Worm (Caenorhabditis elegans) whole organism, late embryonic: ENCODE results near the gene sqv-8.

ENCODE experiments used
- C08G9.2 ChIP-seq: sonication (generic microtip); optimal IDR thresholded peaks from 2 replicates; lab custom pipeline; 2016; ENCODE audit warnings: mild to moderate bottlenecking, missing genetic modification characterization, moderate library complexity, missing compliant biosample characterization
- K02D7.2 ChIP-seq: sonication (generic microtip); optimal IDR thresholded peaks from 2 replicates; lab custom pipeline; 2017; ENCODE audit warnings: mild to moderate bottlenecking, missing genetic modification characterization, missing compliant biosample characterization
- ceh-22 ChIP-seq: sonication (generic microtip); optimal IDR thresholded peaks from 2 replicates; lab custom pipeline; 2017; ENCODE audit warnings: missing biosample characterization, missing genetic modification characterization
- ceh-31 ChIP-seq: sonication (generic microtip); optimal IDR thresholded peaks from 2 replicates; lab custom pipeline; 2016; ENCODE audit warnings: missing genetic modification characterization, missing compliant biosample characterization
- ceh-6 ChIP-seq: fragments of 200-800 bp; sonication (Bioruptor generic); optimal IDR thresholded peaks from 2 replicates; lab custom pipeline; 2018; ENCODE audit warnings: mild to moderate bottlenecking, missing genetic modification characterization, missing compliant biosample characterization
- lin-11 ChIP-seq: fragments of 200-800 bp; sonication (Bioruptor generic); optimal IDR thresholded peaks from 2 replicates; lab custom pipeline; 2018; ENCODE audit warnings: mild to moderate bottlenecking, missing genetic modification characterization, missing compliant biosample characterization
- odd-2 ChIP-seq: sonication (generic microtip); optimal IDR thresholded peaks from 2 replicates; lab custom pipeline; 2017; ENCODE audit warnings: antibody characterized with exemption, mild to moderate bottlenecking, missing genetic modification characterization, missing compliant biosample characterization
- pha-4 ChIP-seq: fragments of 150-350 bp; optimal IDR thresholded peaks from 2 replicates; lab custom pipeline; 2018; ENCODE audit warnings: missing biosample characterization, missing genetic modification reagents, missing genetic modification characterization
- pros-1 ChIP-seq: fragments of 150-350 bp; optimal IDR thresholded peaks from 2 replicates; lab custom pipeline; 2014; ENCODE audit warnings: missing biosample characterization, missing genetic modification reagents, missing genetic modification characterization

ce11 chrII:9601069-9601468 lies 45.7 kb upstream of the sqv-8 start:
- TF ChIP-seq lin-11 (tag; lab: Kevin White, UChicago): no peak
- no peak for TF ChIP-seq C08G9.2 (tag; lab: Kevin White, UChicago)
- no peak for TF ChIP-seq ceh-31 (tag; lab: Kevin White, UChicago)
- TF ChIP-seq K02D7.2: no peak
- TF ChIP-seq pha-4 (tag; lab: Kevin White, UChicago): no peak
- TF ChIP-seq pros-1: no peak
- no peak for TF ChIP-seq ceh-6 (GFP tag; lab: Kevin White, UChicago)
- TF ChIP-seq odd-2 (tag; lab: Kevin White, UChicago): no peak
- no peak for TF ChIP-seq ceh-22
